Fruit fly (Drosophila melanogaster) whole organism, embryonic: ENCODE data around the gene Sbf.

Source experiments
- Abd-B ChIP-seq: fragments of 200-800 bp; sonication (Bioruptor generic); optimal IDR thresholded peaks from 2 replicates; lab custom pipeline; 2018; ENCODE audit warnings: missing biosample characterization, mild to moderate bottlenecking, missing genetic modification characterization, moderate library complexity
- Ada2b ChIP-seq: fragments of 200-800 bp; sonication (Bioruptor generic); IDR thresholded peaks from 2 replicates; pipeline ENCODE4 v1.3.6; 2022; ENCODE audit warnings: missing biosample characterization, missing genetic modification characterization
- Aef1 ChIP-seq: fragments of 200-800 bp; sonication (Bioruptor generic); IDR thresholded peaks from 3 replicates; pipeline ENCODE4 v1.3.6; 2022; ENCODE audit warnings: missing biosample characterization, missing genetic modification characterization
- Bgb ChIP-seq: fragments of 200-800 bp; sonication (Bioruptor generic); IDR thresholded peaks from 2 replicates; pipeline ENCODE4 v1.3.6; 2022; ENCODE audit warnings: missing biosample characterization, missing genetic modification characterization; ENCODE audit not compliant: partially characterized antibody
- CG10431 ChIP-seq: fragments of 200-800 bp; sonication (Bioruptor generic); optimal IDR thresholded peaks from 3 replicates; lab custom pipeline; 2018; ENCODE audit warnings: missing biosample characterization, mild to moderate bottlenecking, missing genetic modification characterization
- CG12155 ChIP-seq: fragments of 200-800 bp; sonication (Bioruptor generic); optimal IDR thresholded peaks from 3 replicates; lab custom pipeline; 2016; ENCODE audit warnings: missing biosample characterization, missing genetic modification characterization
- CG12391 ChIP-seq: fragments of 200-800 bp; sonication (Bioruptor generic); optimal IDR thresholded peaks from 3 replicates; lab custom pipeline; 2018; ENCODE audit warnings: missing biosample characterization, mild to moderate bottlenecking, missing genetic modification characterization, moderate library complexity
- CG14710 ChIP-seq: fragments of 200-800 bp; sonication (Bioruptor generic); optimal IDR thresholded peaks from 3 replicates; lab custom pipeline; 2019; ENCODE audit warnings: missing biosample characterization, mild to moderate bottlenecking, missing genetic modification characterization, moderate library complexity
- CG15696 ChIP-seq: fragments of 200-800 bp; sonication (Bioruptor generic); optimal IDR thresholded peaks from 2 replicates; lab custom pipeline; 2019; ENCODE audit warnings: missing biosample characterization, mild to moderate bottlenecking, missing genetic modification characterization, moderate library complexity
- CG16815 ChIP-seq: fragments of 200-800 bp; sonication (Bioruptor generic); optimal IDR thresholded peaks from 3 replicates; lab custom pipeline; 2017; ENCODE audit warnings: missing biosample characterization, mild to moderate bottlenecking, missing genetic modification characterization
- CG18764 ChIP-seq: fragments of 200-800 bp; sonication (Bioruptor generic); optimal IDR thresholded peaks from 3 replicates; lab custom pipeline; 2016; ENCODE audit warnings: missing biosample characterization, missing genetic modification characterization
- CG2116 ChIP-seq: fragments of 200-800 bp; sonication (Bioruptor generic); optimal IDR thresholded peaks from 3 replicates; lab custom pipeline; 2018; ENCODE audit warnings: missing biosample characterization, mild to moderate bottlenecking, missing genetic modification characterization
- CG2120 ChIP-seq: fragments of 200-800 bp; sonication (Bioruptor generic); optimal IDR thresholded peaks from 3 replicates; lab custom pipeline; 2016; ENCODE audit warnings: missing biosample characterization, missing genetic modification characterization
- CG31224 ChIP-seq: fragments of 200-800 bp; sonication (Bioruptor generic); IDR thresholded peaks from 2 replicates; pipeline ENCODE4 v1.3.6; 2022; ENCODE audit warnings: missing biosample characterization, missing genetic modification characterization
- CG31365 ChIP-seq: fragments of 200-800 bp; sonication (Bioruptor generic); optimal IDR thresholded peaks from 2 replicates; lab custom pipeline; 2018; ENCODE audit warnings: missing biosample characterization, mild to moderate bottlenecking, missing genetic modification characterization
- CG3163 ChIP-seq: fragments of 200-800 bp; sonication (Bioruptor generic); optimal IDR thresholded peaks from 3 replicates; lab custom pipeline; 2016; ENCODE audit warnings: missing biosample characterization, missing genetic modification characterization
- CG33213 ChIP-seq: fragments of 200-800 bp; sonication (Bioruptor generic); optimal IDR thresholded peaks from 3 replicates; lab custom pipeline; 2016; ENCODE audit warnings: missing biosample characterization, missing genetic modification characterization
- CG3407 ChIP-seq: fragments of 200-800 bp; sonication (Bioruptor generic); optimal IDR thresholded peaks from 2 replicates; lab custom pipeline; 2018; ENCODE audit warnings: missing biosample characterization, mild to moderate bottlenecking, missing genetic modification characterization
- CG34224 ChIP-seq: fragments of 200-800 bp; sonication (Bioruptor generic); IDR thresholded peaks from 3 replicates; pipeline ENCODE4 v1.3.6; 2022; ENCODE audit warnings: missing biosample characterization, missing genetic modification characterization; ENCODE audit not compliant: partially characterized antibody
- CG43689 ChIP-seq: fragments of 200-800 bp; sonication (Bioruptor generic); IDR thresholded peaks from 2 replicates; pipeline ENCODE4 v1.3.6; 2022; ENCODE audit warnings: missing biosample characterization, missing genetic modification characterization
- CG7357 ChIP-seq: fragments of 200-800 bp; sonication (Bioruptor generic); IDR thresholded peaks from 3 replicates; pipeline ENCODE4 v1.3.6; 2022; ENCODE audit warnings: missing biosample characterization, missing genetic modification characterization
- CG9609 ChIP-seq: fragments of 200-800 bp; sonication (Bioruptor generic); optimal IDR thresholded peaks from 3 replicates; lab custom pipeline; 2016; ENCODE audit warnings: missing biosample characterization, missing genetic modification characterization
- Dad ChIP-seq: fragments of 200-800 bp; sonication (Bioruptor generic); optimal IDR thresholded peaks from 3 replicates; lab custom pipeline; 2016; ENCODE audit warnings: missing biosample characterization, missing genetic modification characterization
- E2f1 ChIP-seq: fragments of 200-800 bp; sonication (Bioruptor generic); IDR thresholded peaks from 2 replicates; pipeline ENCODE4 v1.3.6; 2022; ENCODE audit warnings: missing biosample characterization, missing genetic modification characterization
- Ets65A ChIP-seq: fragments of 200-800 bp; sonication (Bioruptor generic); peaks from one replicate; lab custom pipeline; 2016; ENCODE audit warnings: missing biosample characterization, missing genetic modification characterization
- H15 ChIP-seq: fragments of 200-800 bp; sonication (Bioruptor generic); IDR thresholded peaks from 3 replicates; pipeline ENCODE4 v1.3.6; 2022; ENCODE audit warnings: missing biosample characterization, missing genetic modification characterization
- Hr51 ChIP-seq, 2 experiments: fragments of 200-800 bp; sonication (Bioruptor generic); optimal IDR thresholded peaks; 2 replicates in 1 of 2; 3 replicates in 1 of 2; lab custom pipeline; 2016 to 2018; ENCODE audit warnings: missing biosample characterization in 2 of 2, missing genetic modification characterization in 2 of 2, mild to moderate bottlenecking in 1 of 2, moderate library complexity in 1 of 2
- Lim3 ChIP-seq: fragments of 200-800 bp; sonication (Bioruptor generic); IDR thresholded peaks from 2 replicates; pipeline ENCODE4 v1.3.6; 2022; ENCODE audit warnings: missing biosample characterization, missing genetic modification characterization
- Nf-YC ChIP-seq: fragments of 200-800 bp; optimal IDR thresholded peaks from 3 replicates; lab custom pipeline; 2019; ENCODE audit warnings: missing biosample characterization, mild to moderate bottlenecking, missing genetic modification characterization, moderate library complexity
- Oaz ChIP-seq: fragments of 200-800 bp; sonication (Bioruptor generic); IDR thresholded peaks from 2 replicates; pipeline ENCODE4 v1.3.6; 2022; ENCODE audit warnings: missing biosample characterization, missing genetic modification characterization
- PHDP ChIP-seq: fragments of 200-800 bp; sonication (Bioruptor generic); optimal IDR thresholded peaks from 3 replicates; lab custom pipeline; 2018; ENCODE audit warnings: missing biosample characterization, mild to moderate bottlenecking, missing genetic modification characterization, moderate library complexity
- Ptx1 ChIP-seq: fragments of 200-800 bp; sonication (Bioruptor generic); IDR thresholded peaks from 2 replicates; pipeline ENCODE4 v1.3.6; 2022; ENCODE audit warnings: missing biosample characterization, missing genetic modification characterization
- Ravus ChIP-seq: fragments of 200-800 bp; sonication (Bioruptor generic); IDR thresholded peaks from 2 replicates; pipeline ENCODE4 v1.3.6; 2022; ENCODE audit warnings: missing biosample characterization, missing genetic modification characterization
- Usf ChIP-seq: fragments of 200-800 bp; sonication (Bioruptor generic); optimal IDR thresholded peaks from 2 replicates; lab custom pipeline; 2017; ENCODE audit warnings: missing genotype, missing biosample characterization, missing genetic modification characterization
- abd-A ChIP-seq: fragments of 200-800 bp; sonication (Bioruptor generic); optimal IDR thresholded peaks from 3 replicates; lab custom pipeline; 2019; ENCODE audit warnings: missing biosample characterization, mild to moderate bottlenecking, missing genetic modification characterization, moderate library complexity
- bbx ChIP-seq: fragments of 200-800 bp; sonication (Bioruptor generic); IDR thresholded peaks from 2 replicates; pipeline ENCODE4 v1.3.6; 2022; ENCODE audit warnings: missing biosample characterization, missing genetic modification characterization; ENCODE audit not compliant: partially characterized antibody
- br ChIP-seq: fragments of >200 bp; optimal IDR thresholded peaks from 2 replicates; lab custom pipeline; 2017
- bsh ChIP-seq, 2 experiments: fragments of 200-800 bp; sonication (Bioruptor generic); optimal IDR thresholded peaks; 2 replicates each; lab custom pipeline; 2017 to 2018; ENCODE audit warnings: mild to moderate bottlenecking in 2 of 2, missing biosample characterization in 2 of 2, missing genetic modification characterization in 2 of 2, moderate library complexity in 1 of 2
- chif ChIP-seq, 2 experiments: fragments of 200-800 bp; sonication (Bioruptor generic); optimal IDR thresholded peaks; 3 replicates each; lab custom pipeline; 2016; ENCODE audit warnings: missing biosample characterization in 2 of 2, missing genetic modification characterization in 2 of 2
- ci ChIP-seq: fragments of 200-800 bp; sonication (Bioruptor generic); IDR thresholded peaks from 3 replicates; pipeline ENCODE4 v1.3.6; 2022; ENCODE audit warnings: missing biosample characterization, missing genetic modification characterization
- crc ChIP-seq: fragments of 200-800 bp; sonication (Bioruptor generic); optimal IDR thresholded peaks from 2 replicates; lab custom pipeline; 2016; ENCODE audit warnings: missing biosample characterization, missing genetic modification characterization
- hbn ChIP-seq: fragments of 200-800 bp; sonication (Bioruptor generic); IDR thresholded peaks from 2 replicates; pipeline ENCODE4 v1.3.6; 2022; ENCODE audit warnings: missing biosample characterization, missing genetic modification characterization; ENCODE audit not compliant: partially characterized antibody
- psq ChIP-seq: fragments of 200-800 bp; sonication (Bioruptor generic); optimal IDR thresholded peaks from 2 replicates; lab custom pipeline; 2017; ENCODE audit warnings: missing biosample characterization, missing genetic modification characterization
- seq ChIP-seq: fragments of 200-800 bp; sonication (Bioruptor generic); IDR thresholded peaks from 2 replicates; pipeline ENCODE4 v1.3.6; 2022; ENCODE audit warnings: missing biosample characterization, missing genetic modification characterization
- sim ChIP-seq: fragments of 200-800 bp; sonication (Bioruptor generic); IDR thresholded peaks from 2 replicates; pipeline ENCODE4 v1.3.6; 2022; ENCODE audit warnings: missing biosample characterization, missing genetic modification characterization
- sna ChIP-seq: fragments of 200-800 bp; sonication (Bioruptor generic); IDR thresholded peaks from 2 replicates; pipeline ENCODE4 v1.3.6; 2022; ENCODE audit warnings: missing biosample characterization, missing genetic modification characterization; ENCODE audit not compliant: partially characterized antibody
- so ChIP-seq: fragments of 200-800 bp; sonication (Bioruptor generic); IDR thresholded peaks from 3 replicates; pipeline ENCODE4 v1.3.6; 2022; ENCODE audit warnings: missing biosample characterization, missing genetic modification characterization
- sr ChIP-seq: fragments of 200-800 bp; sonication (Bioruptor generic); IDR thresholded peaks from 3 replicates; pipeline ENCODE4 v1.3.6; 2022; ENCODE audit warnings: missing biosample characterization, missing genetic modification characterization
- stwl ChIP-seq: fragments of 200-800 bp; sonication (Bioruptor generic); optimal IDR thresholded peaks from 3 replicates; lab custom pipeline; 2018; ENCODE audit warnings: missing biosample characterization, mild to moderate bottlenecking, missing genetic modification characterization, moderate library complexity
- tx ChIP-seq: fragments of 200-800 bp; sonication (Bioruptor generic); optimal IDR thresholded peaks from 2 replicates; lab custom pipeline; 2016; ENCODE audit warnings: missing biosample characterization, missing genetic modification characterization
- z ChIP-seq: fragments of 200-800 bp; sonication (Bioruptor generic); IDR thresholded peaks from 3 replicates; pipeline ENCODE4 v1.3.6; 2022; ENCODE audit warnings: missing biosample characterization, missing genetic modification characterization
- zf30C ChIP-seq: fragments of 200-800 bp; sonication (Bioruptor generic); optimal IDR thresholded peaks from 3 replicates; lab custom pipeline; 2018; ENCODE audit warnings: missing biosample characterization, mild to moderate bottlenecking, missing genetic modification characterization

Gene Sbf

dm6 chr3R:11806753-11807152 is 10.0 kb upstream of the Sbf start (continued):
- TF ChIP-seq sim (GFP tag; lab: Robert Waterston, UW), result no peak
- no peak for TF ChIP-seq Abd-B (GFP tag; lab: Kevin White, UChicago)
- TF ChIP-seq Oaz (GFP tag; lab: Robert Waterston, UW), result 0 out of 2 replicates have a peak, but pooled peaks have one; percentile 41
- no peak for TF ChIP-seq crc (GFP tag; lab: Kevin White, UChicago)
- TF ChIP-seq E2f1 (GFP tag; lab: Robert Waterston, UW), result 0 out of 2 replicates have a peak, but pooled peaks have one; percentile 42
- TF ChIP-seq CG16815, result peak; percentile 0
- TF ChIP-seq CG10431 (GFP tag; lab: Kevin White, UChicago), result no peak
- TF ChIP-seq Ets65A (GFP tag; lab: Kevin White, UChicago), result no peak
- peak; percentile 40 for TF ChIP-seq CG9609 (GFP tag; lab: Kevin White, UChicago)
- no peak for TF ChIP-seq CG18764 (GFP tag; lab: Kevin White, UChicago)
- TF ChIP-seq tx (GFP tag; lab: Kevin White, UChicago), result no peak
- TF ChIP-seq hbn (GFP tag; lab: Robert Waterston, UW), result no peak
- no peak for TF ChIP-seq CG7357 (GFP tag; lab: Robert Waterston, UW)
- TF ChIP-seq CG33213 (GFP tag; lab: Kevin White, UChicago), result peak; percentile 34
- TF ChIP-seq H15 (GFP tag; lab: Robert Waterston, UW), result no peak
- TF ChIP-seq CG31365 (tag; lab: Kevin White, UChicago), result no peak
- peak; percentile 45 for TF ChIP-seq CG2120
- no peak for TF ChIP-seq CG43689
- TF ChIP-seq sna (GFP tag; lab: Robert Waterston, UW), result no peak
- TF ChIP-seq bsh (GFP tag; optimal IDR thresholded peaks at IDR 0.05; lab: Kevin White, UChicago), result peak in 1 of 2 experiments; percentile 42
- TF ChIP-seq CG3163, result no peak
- TF ChIP-seq psq, result no peak
- TF ChIP-seq Bgb, result no peak
- TF ChIP-seq CG31224 (GFP tag; lab: Robert Waterston, UW), result no peak
- TF ChIP-seq CG15696 (tag; lab: Kevin White, UChicago), result no peak
- TF ChIP-seq sr (GFP tag; lab: Robert Waterston, UW), result no peak
- no peak for TF ChIP-seq CG34224 (GFP tag; lab: Robert Waterston, UW)
- TF ChIP-seq CG3407 (GFP tag; lab: Kevin White, UChicago), result no peak
- no peak for TF ChIP-seq Nf-YC
- no peak for TF ChIP-seq z (GFP tag; lab: Robert Waterston, UW)
- TF ChIP-seq Dad, result no peak
- peak; percentile 37 for TF ChIP-seq PHDP (tag; lab: Kevin White, UChicago)
- no peak for TF ChIP-seq CG2116
- 0 out of 3 replicates have a peak, but pooled peaks have one; percentile 40 for TF ChIP-seq ci
- peak; percentile 50; the same call in 1 of the 2 replicates for TF ChIP-seq Ptx1 (GFP tag; lab: Robert Waterston, UW)
- TF ChIP-seq Hr51 (GFP tag; optimal IDR thresholded peaks at IDR 0.05; lab: Kevin White, UChicago), result peak in 1 of 2 experiments; percentile 45
- TF ChIP-seq br (lab: Kevin White, UChicago), result no peak
- no peak for TF ChIP-seq seq (GFP tag; lab: Robert Waterston, UW)
- TF ChIP-seq CG14710 (tag; lab: Kevin White, UChicago), result no peak
- no peak for TF ChIP-seq CG12155 (GFP tag; lab: Kevin White, UChicago)
- TF ChIP-seq abd-A (tag; lab: Kevin White, UChicago), result no peak
- peak; percentile 7 to 46 for TF ChIP-seq chif (GFP tag; optimal IDR thresholded peaks at IDR 0.05; lab: Kevin White, UChicago)
- TF ChIP-seq Lim3 (GFP tag; lab: Robert Waterston, UW), result no peak
- TF ChIP-seq CG12391 (tag; lab: Kevin White, UChicago), result peak; percentile 20
- TF ChIP-seq Aef1 (GFP tag; lab: Robert Waterston, UW), result no peak
- no peak for TF ChIP-seq Usf (GFP tag; lab: Kevin White, UChicago)
- TF ChIP-seq stwl, result no peak
- TF ChIP-seq Ada2b, result peak; percentile 62
- TF ChIP-seq Ravus (GFP tag; lab: Robert Waterston, UW), result no peak
- TF ChIP-seq zf30C (GFP tag; lab: Kevin White, UChicago), result no peak
- TF ChIP-seq so, result 0 out of 3 replicates have a peak, but pooled peaks have one; percentile 10
- no peak for TF ChIP-seq bbx (GFP tag; lab: Robert Waterston, UW)
